Fruit fly (Drosophila melanogaster) whole organism, embryonic: ENCODE results near the gene Plap.
A peak's percentile ranks its signal among the peaks of the same experiment; 100 is the strongest.

Experiments used
- Bteb2 ChIP-seq: fragments of 200-800 bp; sonication (Bioruptor generic); optimal IDR thresholded peaks from 2 replicates; lab custom pipeline; 2016; ENCODE audit warnings: missing biosample characterization, missing genetic modification characterization
- C15 ChIP-seq: fragments of 200-800 bp; sonication (Bioruptor generic); IDR thresholded peaks from 3 replicates; pipeline ENCODE4 v1.3.6; 2022; ENCODE audit warnings: missing biosample characterization, missing genetic modification characterization
- CG10565 ChIP-seq: fragments of 200-800 bp; sonication (Bioruptor generic); optimal IDR thresholded peaks from 3 replicates; lab custom pipeline; 2016; ENCODE audit warnings: missing biosample characterization, mild to moderate bottlenecking, missing genetic modification characterization
- CG10979 ChIP-seq: fragments of 200-800 bp; sonication (Bioruptor generic); optimal IDR thresholded peaks from 2 replicates; lab custom pipeline; 2018; ENCODE audit warnings: missing biosample characterization, mild to moderate bottlenecking, missing genetic modification characterization, moderate library complexity
- CG11504 ChIP-seq: fragments of 200-800 bp; sonication (Bioruptor generic); optimal IDR thresholded peaks from 3 replicates; lab custom pipeline; 2019; ENCODE audit warnings: missing biosample characterization, mild to moderate bottlenecking, missing genetic modification characterization, moderate library complexity
- CG11723 ChIP-seq: fragments of 200-800 bp; sonication (Bioruptor generic); optimal IDR thresholded peaks from 2 replicates; lab custom pipeline; 2017; ENCODE audit warnings: missing biosample characterization, mild to moderate bottlenecking, missing genetic modification characterization
- CG12104 ChIP-seq: fragments of 200-800 bp; sonication (Bioruptor generic); optimal IDR thresholded peaks from 3 replicates; lab custom pipeline; 2016; ENCODE audit warnings: missing biosample characterization, missing genetic modification characterization
- CG12155 ChIP-seq: fragments of 200-800 bp; sonication (Bioruptor generic); optimal IDR thresholded peaks from 3 replicates; lab custom pipeline; 2016; ENCODE audit warnings: missing biosample characterization, missing genetic modification characterization
- CG12391 ChIP-seq: fragments of 200-800 bp; sonication (Bioruptor generic); optimal IDR thresholded peaks from 3 replicates; lab custom pipeline; 2018; ENCODE audit warnings: missing biosample characterization, mild to moderate bottlenecking, missing genetic modification characterization, moderate library complexity
- CG17912 ChIP-seq: fragments of 200-800 bp; sonication (Bioruptor generic); optimal IDR thresholded peaks from 2 replicates; lab custom pipeline; 2018; ENCODE audit warnings: missing biosample characterization, mild to moderate bottlenecking, missing genetic modification characterization
- CG3407 ChIP-seq: fragments of 200-800 bp; sonication (Bioruptor generic); optimal IDR thresholded peaks from 2 replicates; lab custom pipeline; 2018; ENCODE audit warnings: missing biosample characterization, mild to moderate bottlenecking, missing genetic modification characterization
- CG34422 ChIP-seq: fragments of 200-800 bp; sonication (Bioruptor generic); IDR thresholded peaks from 3 replicates; pipeline ENCODE4 v1.3.6; 2022; ENCODE audit warnings: missing biosample characterization, missing genetic modification characterization
- CG3838 ChIP-seq: fragments of 200-800 bp; sonication (Bioruptor generic); optimal IDR thresholded peaks from 3 replicates; lab custom pipeline; 2016; ENCODE audit warnings: missing biosample characterization, missing genetic modification characterization
- CG42726 ChIP-seq: fragments of 200-800 bp; sonication (Bioruptor generic); IDR thresholded peaks from 2 replicates; pipeline ENCODE4 v1.3.6; 2022; ENCODE audit warnings: missing biosample characterization, missing genetic modification characterization; ENCODE audit not compliant: partially characterized antibody
- CG6813 ChIP-seq: fragments of 200-800 bp; sonication (Bioruptor generic); optimal IDR thresholded peaks from 2 replicates; lab custom pipeline; 2017; ENCODE audit warnings: missing biosample characterization, missing genetic modification characterization, mild to moderate bottlenecking, moderate library complexity, missing genetic modification reagents
- CG9817 ChIP-seq: fragments of 200-800 bp; sonication (Bioruptor generic); optimal IDR thresholded peaks from 2 replicates; lab custom pipeline; 2018; ENCODE audit warnings: missing biosample characterization, mild to moderate bottlenecking, missing genetic modification characterization, moderate library complexity
- Chrac-16 ChIP-seq: fragments of 200-800 bp; sonication (Bioruptor generic); optimal IDR thresholded peaks from 3 replicates; lab custom pipeline; 2016; ENCODE audit warnings: missing biosample characterization, missing genetic modification characterization
- D ChIP-seq, 2 experiments: fragments of 200-800 bp in 1 of 2; fragments of >200 bp in 1 of 2; sonication (Bioruptor generic) in 1 of 2; optimal IDR thresholded peaks; 2 replicates in 1 of 2; 3 replicates in 1 of 2; lab custom pipeline; 2017; ENCODE audit warnings: mild to moderate bottlenecking in 1 of 2, missing biosample characterization in 1 of 2, missing genetic modification characterization in 1 of 2, missing genetic modification reagents in 1 of 2
- D19B ChIP-seq: fragments of 200-800 bp; sonication (Bioruptor generic); optimal IDR thresholded peaks from 2 replicates; lab custom pipeline; 2017; ENCODE audit warnings: missing biosample characterization, mild to moderate bottlenecking, missing genetic modification characterization
- Deaf1 ChIP-seq: fragments of 200-800 bp; optimal IDR thresholded peaks from 3 replicates; lab custom pipeline; 2019; ENCODE audit warnings: missing biosample characterization, mild to moderate bottlenecking, missing genetic modification characterization, moderate library complexity
- Eip74EF ChIP-seq, 2 experiments: fragments of 200-800 bp in 1 of 2; fragments of >200 bp in 1 of 2; sonication (Bioruptor generic) in 1 of 2; optimal IDR thresholded peaks; 2 replicates each; lab custom pipeline; 2017 to 2019; ENCODE audit warnings: missing biosample characterization in 2 of 2, missing genetic modification characterization in 2 of 2, mild to moderate bottlenecking in 1 of 2, moderate library complexity in 1 of 2
- H15 ChIP-seq: fragments of 200-800 bp; sonication (Bioruptor generic); IDR thresholded peaks from 3 replicates; pipeline ENCODE4 v1.3.6; 2022; ENCODE audit warnings: missing biosample characterization, missing genetic modification characterization
- HLHmδ ChIP-seq: fragments of 200-800 bp; sonication (Bioruptor generic); optimal IDR thresholded peaks from 2 replicates; lab custom pipeline; 2018; ENCODE audit warnings: missing biosample characterization, mild to moderate bottlenecking, missing genetic modification characterization, moderate library complexity
- Lpt ChIP-seq: fragments of >200 bp; optimal IDR thresholded peaks from 2 replicates; lab custom pipeline; 2018; ENCODE audit warnings: missing biosample characterization, missing genetic modification characterization
- Mrtf ChIP-seq: fragments of 200-800 bp; sonication (Bioruptor generic); IDR thresholded peaks from 3 replicates; pipeline ENCODE4 v1.3.6; 2022; ENCODE audit warnings: missing biosample characterization, missing genetic modification characterization
- Nf-YB ChIP-seq: fragments of 200-800 bp; sonication (Bioruptor generic); optimal IDR thresholded peaks from 3 replicates; lab custom pipeline; 2019; ENCODE audit warnings: missing biosample characterization, mild to moderate bottlenecking, missing genetic modification characterization, moderate library complexity
- Opbp ChIP-seq: fragments of 200-800 bp; sonication (Bioruptor generic); IDR thresholded peaks from 3 replicates; pipeline ENCODE4 v1.3.6; 2022; ENCODE audit warnings: missing biosample characterization, missing genetic modification characterization; ENCODE audit not compliant: partially characterized antibody
- Ravus ChIP-seq: fragments of 200-800 bp; sonication (Bioruptor generic); IDR thresholded peaks from 2 replicates; pipeline ENCODE4 v1.3.6; 2022; ENCODE audit warnings: missing biosample characterization, missing genetic modification characterization
- Six4 ChIP-seq: fragments of 200-800 bp; sonication (Bioruptor generic); optimal IDR thresholded peaks from 2 replicates; lab custom pipeline; 2016; ENCODE audit warnings: missing biosample characterization, missing genetic modification characterization
- Sox100B ChIP-seq: fragments of 200-800 bp; sonication (Bioruptor generic); optimal IDR thresholded peaks from 3 replicates; lab custom pipeline; 2018; ENCODE audit warnings: missing biosample characterization, mild to moderate bottlenecking, missing genetic modification characterization
- YL-1 ChIP-seq: fragments of 200-800 bp; sonication (Bioruptor generic); optimal IDR thresholded peaks from 3 replicates; lab custom pipeline; 2017; ENCODE audit warnings: missing biosample characterization, mild to moderate bottlenecking, missing genetic modification characterization
- ab ChIP-seq: fragments of 200-800 bp; sonication (Bioruptor generic); optimal IDR thresholded peaks from 2 replicates; lab custom pipeline; 2016; ENCODE audit warnings: missing biosample characterization, missing genetic modification characterization
- amos ChIP-seq: fragments of 200-800 bp; sonication (Bioruptor generic); IDR thresholded peaks from 2 replicates; pipeline ENCODE4 v1.3.6; 2022; ENCODE audit warnings: missing biosample characterization, missing genetic modification characterization; ENCODE audit not compliant: partially characterized antibody
- btn ChIP-seq: fragments of 200-800 bp; sonication (Bioruptor generic); optimal IDR thresholded peaks from 2 replicates; lab custom pipeline; 2016; ENCODE audit warnings: missing biosample characterization, missing genetic modification characterization
- chinmo ChIP-seq: fragments of 200-800 bp; sonication (Bioruptor generic); IDR thresholded peaks from 4 replicates; pipeline ENCODE4 v1.3.6; 2022; ENCODE audit warnings: missing biosample characterization, missing genetic modification characterization; ENCODE audit not compliant: partially characterized antibody
- crp ChIP-seq, 2 experiments: fragments of 200-800 bp; sonication (Bioruptor generic); optimal IDR thresholded peaks; 2 replicates in 1 of 2; 3 replicates in 1 of 2; lab custom pipeline; 2017; ENCODE audit warnings: missing biosample characterization in 2 of 2, missing genetic modification characterization in 2 of 2, mild to moderate bottlenecking in 1 of 2, moderate library complexity in 1 of 2
- danr ChIP-seq: fragments of 200-800 bp; sonication (Bioruptor generic); IDR thresholded peaks from 2 replicates; pipeline ENCODE4 v1.3.6; 2022; ENCODE audit warnings: missing biosample characterization, missing genetic modification characterization
- lab ChIP-seq: fragments of 200-800 bp; sonication (Bioruptor generic); optimal IDR thresholded peaks from 3 replicates; lab custom pipeline; 2017; ENCODE audit warnings: missing biosample characterization, missing genetic modification characterization, mild to moderate bottlenecking, moderate library complexity, missing genetic modification reagents
- lola ChIP-seq, 3 experiments: fragments of >200 bp in 2 of 3; fragments of 200-800 bp in 1 of 3; sonication (Bioruptor generic) in 1 of 3; optimal IDR thresholded peaks; 2 replicates each; lab custom pipeline; 2017 to 2019; ENCODE audit warnings: missing biosample characterization in 3 of 3, missing genetic modification characterization in 3 of 3, mild to moderate bottlenecking in 1 of 3, moderate library complexity in 1 of 3
- nau ChIP-seq: fragments of 200-800 bp; sonication (Bioruptor generic); optimal IDR thresholded peaks from 3 replicates; lab custom pipeline; 2017; ENCODE audit warnings: missing biosample characterization, mild to moderate bottlenecking, missing genetic modification characterization, missing genetic modification reagents
- pb ChIP-seq: fragments of 200-800 bp; sonication (Bioruptor generic); optimal IDR thresholded peaks from 3 replicates; lab custom pipeline; 2016; ENCODE audit warnings: missing biosample characterization, missing genetic modification characterization
- pfk ChIP-seq: fragments of 200-800 bp; sonication (Bioruptor generic); optimal IDR thresholded peaks from 2 replicates; lab custom pipeline; 2018; ENCODE audit warnings: missing biosample characterization, mild to moderate bottlenecking, missing genetic modification characterization, moderate library complexity
- psq ChIP-seq: fragments of 200-800 bp; sonication (Bioruptor generic); optimal IDR thresholded peaks from 2 replicates; lab custom pipeline; 2017; ENCODE audit warnings: missing biosample characterization, missing genetic modification characterization
- ro ChIP-seq: fragments of 200-800 bp; sonication (Bioruptor generic); IDR thresholded peaks from 2 replicates; pipeline ENCODE4 v1.3.6; 2022; ENCODE audit warnings: missing biosample characterization, missing genetic modification characterization
- scrt ChIP-seq: fragments of 200-800 bp; sonication (Bioruptor generic); optimal IDR thresholded peaks from 2 replicates; lab custom pipeline; 2018; ENCODE audit warnings: missing biosample characterization, mild to moderate bottlenecking, missing genetic modification characterization, moderate library complexity
- seq ChIP-seq: fragments of 200-800 bp; sonication (Bioruptor generic); IDR thresholded peaks from 2 replicates; pipeline ENCODE4 v1.3.6; 2022; ENCODE audit warnings: missing biosample characterization, missing genetic modification characterization
- so ChIP-seq: fragments of 200-800 bp; sonication (Bioruptor generic); IDR thresholded peaks from 3 replicates; pipeline ENCODE4 v1.3.6; 2022; ENCODE audit warnings: missing biosample characterization, missing genetic modification characterization
- tll ChIP-seq, 2 experiments: fragments of 200-800 bp in 1 of 2; fragments of >200 bp in 1 of 2; sonication (Bioruptor generic) in 1 of 2; optimal IDR thresholded peaks; 2 replicates each; lab custom pipeline; 2017 to 2019; ENCODE audit warnings: missing biosample characterization in 2 of 2, missing genetic modification characterization in 2 of 2, mild to moderate bottlenecking in 1 of 2, moderate library complexity in 1 of 2
- ttk ChIP-seq: fragments of 200-800 bp; sonication (Bioruptor generic); IDR thresholded peaks from 2 replicates; pipeline ENCODE4 v2.1.2; 2022; ENCODE audit warnings: missing biosample characterization, missing genetic modification characterization

Plap gene

DNA sequence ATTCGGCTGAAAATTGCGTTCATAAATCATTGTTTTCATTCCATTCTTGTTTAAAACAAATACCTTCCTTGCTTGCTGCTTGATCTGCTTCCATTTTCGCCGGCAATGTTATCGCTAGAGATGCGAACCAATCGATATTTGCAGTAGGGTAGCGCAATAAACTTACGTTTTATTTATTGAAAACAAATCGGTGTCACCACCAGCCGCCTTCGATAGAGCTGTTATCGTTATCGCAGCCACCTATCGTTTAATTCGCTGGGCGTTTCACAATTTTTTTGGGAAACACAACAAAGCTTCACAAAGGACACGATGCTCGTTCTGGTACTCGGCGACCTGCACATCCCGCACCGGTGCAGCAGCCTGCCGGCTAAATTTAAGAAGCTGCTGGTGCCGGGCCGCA is 19.6 kb downstream of the Plap start, which contains the start of the genes Tfb4 and Vps29 (continued):
- TF ChIP-seq CG9817 (tag; lab: Kevin White, UChicago) = no peak
- no peak for TF ChIP-seq CG3407 (GFP tag; lab: Kevin White, UChicago)
- TF ChIP-seq CG3838 = no peak
- no peak for TF ChIP-seq CG12104 (GFP tag; lab: Kevin White, UChicago)
- TF ChIP-seq Mrtf (GFP tag; lab: Robert Waterston, UW) = 0 out of 3 replicates have a peak, but pooled peaks have one; percentile 21
- peak; percentile 32 for TF ChIP-seq Bteb2 (GFP tag; lab: Kevin White, UChicago)
- no peak for TF ChIP-seq seq (GFP tag; lab: Robert Waterston, UW)
- TF ChIP-seq psq (GFP tag; lab: Kevin White, UChicago) = no peak
- TF ChIP-seq CG10979 (tag; lab: Kevin White, UChicago) = peak; percentile 35
- TF ChIP-seq ttk (GFP tag; lab: Robert Waterston, UW) = no peak
- peak; percentile 19; the same call in 1 of the 2 replicates for TF ChIP-seq CG42726 (GFP tag; lab: Robert Waterston, UW)
- TF ChIP-seq ro (GFP tag; lab: Robert Waterston, UW) = no peak
- no peak for TF ChIP-seq lola (GFP tag; optimal IDR thresholded peaks at IDR 0.05; lab: Kevin White, UChicago)
- TF ChIP-seq D (optimal IDR thresholded peaks at IDR 0.05; lab: Kevin White, UChicago) = no peak
- no peak for TF ChIP-seq D (GFP tag; optimal IDR thresholded peaks at IDR 0.05; lab: Kevin White, UChicago)
- TF ChIP-seq Chrac-16 (GFP tag; lab: Kevin White, UChicago) = peak; percentile 49
- no peak for TF ChIP-seq C15
- no peak for TF ChIP-seq Ravus (GFP tag; lab: Robert Waterston, UW)
- TF ChIP-seq CG10565 = no peak
- TF ChIP-seq D19B (GFP tag; lab: Kevin White, UChicago) = no peak
- no peak for TF ChIP-seq CG6813
- TF ChIP-seq Lpt (GFP tag; lab: Kevin White, UChicago) = no peak
- TF ChIP-seq scrt (GFP tag; lab: Kevin White, UChicago) = no peak
- TF ChIP-seq CG12155 (GFP tag; lab: Kevin White, UChicago) = peak; percentile 50
- TF ChIP-seq btn (GFP tag; lab: Kevin White, UChicago) = no peak
- no peak for TF ChIP-seq Nf-YB (GFP tag; lab: Kevin White, UChicago)
- no peak for TF ChIP-seq ab (GFP tag; lab: Kevin White, UChicago)
- no peak for TF ChIP-seq tll (GFP tag; optimal IDR thresholded peaks at IDR 0.05; lab: Kevin White, UChicago)
- no peak for TF ChIP-seq H15 (GFP tag; lab: Robert Waterston, UW)
- peak; percentile 87 for TF ChIP-seq amos (GFP tag; lab: Robert Waterston, UW)
- peak in 1 of 2 experiments; percentile 61 for TF ChIP-seq crp (GFP tag; optimal IDR thresholded peaks at IDR 0.05; lab: Kevin White, UChicago)
- TF ChIP-seq pfk (GFP tag; lab: Kevin White, UChicago) = no peak
- TF ChIP-seq nau (GFP tag; lab: Kevin White, UChicago) = no peak
- no peak for TF ChIP-seq Deaf1 (tag; lab: Kevin White, UChicago)
- TF ChIP-seq CG17912 (GFP tag; lab: Kevin White, UChicago) = no peak
- TF ChIP-seq chinmo = peak; percentile 96
- no peak for TF ChIP-seq danr (GFP tag; lab: Robert Waterston, UW)
- no peak for TF ChIP-seq Sox100B (GFP tag; lab: Kevin White, UChicago)
- peak; percentile 68; the same call in 1 of the 3 replicates for TF ChIP-seq CG34422
- no peak for TF ChIP-seq CG11504
- TF ChIP-seq so = no peak
- peak; percentile 94 for TF ChIP-seq Opbp
- TF ChIP-seq Eip74EF (GFP tag; optimal IDR thresholded peaks at IDR 0.05; lab: Kevin White, UChicago) = no peak
- TF ChIP-seq CG12391 (tag; lab: Kevin White, UChicago) = peak; percentile 43
- TF ChIP-seq Six4 = peak; percentile 26
- TF ChIP-seq lab (GFP tag; lab: Kevin White, UChicago) = no peak
- no peak for TF ChIP-seq pb
- no peak for TF ChIP-seq CG11723
- TF ChIP-seq HLHmδ = no peak
- peak; percentile 2 for TF ChIP-seq YL-1 (GFP tag; lab: Kevin White, UChicago)
